Worm (Caenorhabditis elegans) whole organism, L3 larva: Measurements from ENCODE around the gene tre-5.

Experiments used
- aly-2 ChIP-seq: fragments of 150-350 bp; optimal IDR thresholded peaks from 2 replicates; lab custom pipeline; 2014; ENCODE audit warnings: missing biosample characterization, missing genetic modification characterization
- ama-1 ChIP-seq: fragments of 150-350 bp; optimal IDR thresholded peaks from 2 replicates; lab custom pipeline; 2018
- ceh-82 ChIP-seq: fragments of 150-350 bp; optimal IDR thresholded peaks from 2 replicates; lab custom pipeline; 2014; ENCODE audit warnings: missing biosample characterization, missing genetic modification characterization
- jun-1 ChIP-seq: fragments of 150-350 bp; optimal IDR thresholded peaks from 2 replicates; lab custom pipeline; 2014; ENCODE audit warnings: missing biosample characterization, missing genetic modification reagents, missing genetic modification characterization
- zag-1 ChIP-seq: fragments of 150-350 bp; optimal IDR thresholded peaks from 2 replicates; lab custom pipeline; 2014; ENCODE audit warnings: missing biosample characterization, missing genetic modification characterization

ce11 chrII:46116-46515 is 9.0 kb downstream of the tre-5 start, which contains the start of gene rpt-4:
- TF ChIP-seq ceh-82 (tag; lab: Kevin White, UChicago) (no peak), ama-1 (no peak), zag-1 (tag; lab: Kevin White, UChicago) (no peak), aly-2 (tag; lab: Kevin White, UChicago) (no peak), jun-1 (tag; lab: Kevin White, UChicago) (no peak)
